Worm (Caenorhabditis elegans): ENCODE data around the gene T03G6.3.

T03G6.3 gene

ce11 chrX:2641094-2641493 lies 25.6 kb upstream of the T03G6.3 start:
- TF ChIP-seq aha-1 (tag) (peak; percentile 11), zfp-3 (GFP tag; conservative IDR thresholded peaks at IDR 0.05) (no peak), fos-1 (tag; optimal IDR thresholded peaks at IDR 0.05) (no peak), nhr-28 (tag; optimal IDR thresholded peaks at IDR 0.05) (no peak), ceh-20 (GFP tag; IDR thresholded peaks at IDR 0.05) (no peak), T20F7.1 (GFP tag; optimal IDR thresholded peaks at IDR 0.05) (no peak), mxl-2 (GFP tag; conservative IDR thresholded peaks at IDR 0.05) (no peak)

- TF ChIP-seq ces-1 (GFP tag; optimal IDR thresholded peaks at IDR 0.05): peak; percentile 46
- TF ChIP-seq aha-1 (tag): peak; percentile 38
- TF ChIP-seq gei-8 (GFP tag; optimal IDR thresholded peaks at IDR 0.05): no peak
- TF ChIP-seq rbr-2 (tag; optimal IDR thresholded peaks at IDR 0.05): no peak
- no peak for TF ChIP-seq unc-130 (GFP tag; optimal IDR thresholded peaks at IDR 0.05)
- TF ChIP-seq nhr-76 (tag; optimal IDR thresholded peaks at IDR 0.05): no peak
These were observed 25.0 kb upstream of the T03G6.3 start for ce11 chrX:2640556-2640955.

- TF ChIP-seq set-16 (GFP tag; IDR thresholded peaks at IDR 0.05): 0 out of 2 replicates have a peak, but pooled peaks have one; percentile 13
- no peak for TF ChIP-seq rbr-2 (tag; optimal IDR thresholded peaks at IDR 0.05)
These were observed 17.3 kb upstream of the T03G6.3 start for ce11 chrX:2632869-2633268.

ce11 chrX:2626153-2626552 lies 10.6 kb upstream of the T03G6.3 start:
- no peak for TF ChIP-seq snpc-4 (tag; optimal IDR thresholded peaks at IDR 0.05)
- no peak for TF ChIP-seq lin-1 (GFP tag; IDR thresholded peaks at IDR 0.05)
- no peak for TF ChIP-seq lin-29 (GFP tag; IDR thresholded peaks at IDR 0.05)
- no peak for TF ChIP-seq madf-9 (GFP tag; conservative IDR thresholded peaks at IDR 0.05)
- no peak for TF ChIP-seq lin-39 (tag; optimal IDR thresholded peaks at IDR 0.05)
- no peak for TF ChIP-seq unc-62 (GFP tag; optimal IDR thresholded peaks at IDR 0.05 in 1 of 2)
- no peak for TF ChIP-seq unc-62 (tag; optimal IDR thresholded peaks at IDR 0.05)

ce11 chrX:2620280-2620679 lies 4.8 kb upstream of the T03G6.3 start:
- no peak for TF ChIP-seq lin-13 (GFP tag; optimal IDR thresholded peaks at IDR 0.05)
- TF ChIP-seq daf-16 (GFP tag; optimal IDR thresholded peaks at IDR 0.05): peak in 1 of 2 experiments; percentile 86
- no peak for TF ChIP-seq daf-16 (tag; optimal IDR thresholded peaks at IDR 0.05)
- TF ChIP-seq nhr-11 (tag; optimal IDR thresholded peaks at IDR 0.05): peak; percentile 52
- TF ChIP-seq vab-7 (GFP tag; IDR thresholded peaks at IDR 0.05): no peak
- no peak for TF ChIP-seq snpc-4 (tag; optimal IDR thresholded peaks at IDR 0.05)
- peak; percentile 32 for TF ChIP-seq hlh-11 (tag; optimal IDR thresholded peaks at IDR 0.05)
- no peak for TF ChIP-seq nhr-42 (GFP tag; IDR thresholded peaks at IDR 0.05)
- no peak for TF ChIP-seq lin-15B (tag; optimal IDR thresholded peaks at IDR 0.05)

- TF ChIP-seq ceh-44 (GFP tag; IDR thresholded peaks at IDR 0.05) (no peak), zip-2 (tag; optimal IDR thresholded peaks at IDR 0.05) (no peak), lir-3 (tag; optimal IDR thresholded peaks at IDR 0.05) (no peak), ztf-7 (tag; optimal IDR thresholded peaks at IDR 0.05) (no peak), tra-1 (GFP tag; IDR thresholded peaks at IDR 0.05) (no peak), fkh-10 (GFP tag; optimal IDR thresholded peaks at IDR 0.05) (no peak), ceh-62 (tag; optimal IDR thresholded peaks at IDR 0.05) (no peak), mxl-2 (GFP tag; conservative IDR thresholded peaks at IDR 0.05) (no peak), nhr-25 (tag; optimal IDR thresholded peaks at IDR 0.05; ENCODE audit: borderline replicate concordance, insufficient read depth) (no peak), ZK337.2 (GFP tag; IDR thresholded peaks at IDR 0.05) (no peak), lin-1 (GFP tag; IDR thresholded peaks at IDR 0.05) (no peak), fos-1 (tag; optimal IDR thresholded peaks at IDR 0.05) (no peak), madf-9 (GFP tag; conservative IDR thresholded peaks at IDR 0.05) (no peak), mxl-3 (GFP tag; optimal IDR thresholded peaks at IDR 0.05) (no peak), egl-43 (GFP tag; IDR thresholded peaks at IDR 0.05) (no peak), F37D6.2 (tag; optimal IDR thresholded peaks at IDR 0.05) (no peak), R02D3.7 (tag; optimal IDR thresholded peaks at IDR 0.05) (no peak), nhr-76 (tag; optimal IDR thresholded peaks at IDR 0.05) (no peak), Y105C5A.15 (GFP tag; IDR thresholded peaks at IDR 0.05) (no peak)
These were observed 1.4 kb downstream of the T03G6.3 start for ce11 chrX:2614158-2614557.

Measured in whole organism, L4 larva.